Fruit fly (Drosophila melanogaster): ENCODE data around the gene Gr21a.

The Gr21a gene

DNA sequence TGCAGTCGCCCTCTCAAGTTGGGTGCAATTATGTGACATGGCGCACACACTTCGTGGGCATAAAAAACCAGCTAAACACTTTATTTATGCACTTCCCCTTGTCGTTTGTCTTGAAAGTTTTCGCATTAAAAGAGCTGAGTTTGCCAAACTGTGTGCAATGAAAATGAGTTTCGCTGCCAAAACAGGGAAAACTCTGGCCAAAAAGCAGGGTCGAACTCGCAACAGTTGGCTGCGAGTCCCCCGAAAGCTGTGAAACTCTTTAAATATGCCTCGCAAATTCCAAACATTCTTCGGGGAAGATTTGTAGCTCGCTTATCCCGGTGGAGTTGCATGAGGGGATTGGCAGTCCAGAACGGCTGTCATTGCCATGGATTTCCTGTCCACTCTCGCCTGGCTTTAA lies at the start of gene Gr21a:
Gene Gr21a, plus strand, starts transcription at position 301 of the 400 bp plus-strand sequence.
- no peak for TF ChIP-seq CG17801 (GFP tag; optimal IDR thresholded peaks at IDR 0.05; ENCODE audit: partially characterized antibody)

- no peak for TF ChIP-seq CG17801 (GFP tag; optimal IDR thresholded peaks at IDR 0.05; ENCODE audit: partially characterized antibody)
Measured at dm6 chr2L:732105-732504, 48.2 kb upstream of the Gr21a start.

DNA sequence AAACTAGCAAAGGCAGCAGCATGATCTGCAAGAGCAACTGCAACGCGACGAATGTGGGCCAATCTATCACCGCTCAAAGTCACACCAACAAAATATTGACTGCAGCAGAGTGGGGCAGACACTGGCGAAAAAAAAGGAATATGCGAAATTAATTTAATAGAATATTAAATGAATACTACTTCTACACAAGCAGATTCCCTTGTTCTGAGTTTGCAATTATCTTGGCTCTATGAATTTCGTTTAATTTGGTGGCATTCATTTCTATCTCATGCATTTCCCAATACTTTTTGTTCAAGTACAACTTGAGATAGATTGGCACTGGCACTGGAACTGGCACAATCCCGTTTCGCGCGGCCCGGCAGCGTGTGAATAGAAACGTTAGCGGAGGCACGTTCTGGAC lies 46.2 kb upstream of the Gr21a start:
- no peak for TF ChIP-seq CG17801 (GFP tag; optimal IDR thresholded peaks at IDR 0.05; ENCODE audit: partially characterized antibody)

dm6 chr2L:735772-736171 lies 44.5 kb upstream of the Gr21a start:
- TF ChIP-seq CG17801 (GFP tag; optimal IDR thresholded peaks at IDR 0.05; ENCODE audit: partially characterized antibody): no peak

DNA sequence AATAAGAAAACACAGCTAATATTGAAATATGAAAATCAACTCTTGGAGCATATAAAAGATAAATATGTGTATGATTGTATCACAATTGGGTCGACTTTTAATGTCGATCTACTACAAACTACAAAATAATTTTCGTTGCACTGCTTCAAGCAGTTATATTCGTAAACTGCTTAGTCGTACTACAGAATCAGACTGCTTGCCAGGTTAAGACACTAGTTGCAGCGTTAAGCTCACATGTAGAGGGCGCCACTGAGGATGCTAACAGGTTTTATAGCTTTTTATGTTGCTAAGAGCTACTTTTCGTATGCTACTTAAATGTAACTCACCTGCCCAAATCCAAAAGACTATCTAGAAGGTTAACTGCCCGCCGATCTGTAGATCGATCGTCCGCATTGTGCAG lies 40.3 kb upstream of the Gr21a start:
- no peak for TF ChIP-seq CG17801 (GFP tag; optimal IDR thresholded peaks at IDR 0.05; ENCODE audit: partially characterized antibody)

dm6 chr2L:744295-744694 lies 36.0 kb upstream of the Gr21a start, which contains the start of gene Eaat2:
Gene Eaat2, minus strand, starts transcription at chr2L:744395.
- no peak for TF ChIP-seq CG17801 (GFP tag; optimal IDR thresholded peaks at IDR 0.05; ENCODE audit: partially characterized antibody)

DNA sequence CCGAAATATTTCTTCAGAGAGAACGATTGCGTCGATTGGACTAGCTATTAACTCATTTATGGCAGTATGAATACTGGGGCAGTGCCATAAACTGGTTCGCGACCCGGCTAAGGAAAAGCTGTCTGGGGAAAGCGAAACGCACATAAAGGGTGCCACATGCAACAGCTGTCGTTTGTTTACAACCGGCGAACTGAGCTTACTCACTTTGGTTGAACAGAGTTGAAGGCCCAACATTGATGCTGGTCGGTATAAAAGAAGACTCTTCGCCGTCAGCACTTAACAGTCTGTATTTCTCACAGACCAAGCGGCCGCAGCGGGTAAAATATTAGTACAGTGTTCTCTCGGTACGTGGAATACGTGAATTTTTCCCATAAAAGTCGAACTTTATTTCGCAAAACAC lies 34.5 kb upstream of the Gr21a start:
- no peak for TF ChIP-seq CG17801 (GFP tag; optimal IDR thresholded peaks at IDR 0.05; ENCODE audit: partially characterized antibody)

DNA sequence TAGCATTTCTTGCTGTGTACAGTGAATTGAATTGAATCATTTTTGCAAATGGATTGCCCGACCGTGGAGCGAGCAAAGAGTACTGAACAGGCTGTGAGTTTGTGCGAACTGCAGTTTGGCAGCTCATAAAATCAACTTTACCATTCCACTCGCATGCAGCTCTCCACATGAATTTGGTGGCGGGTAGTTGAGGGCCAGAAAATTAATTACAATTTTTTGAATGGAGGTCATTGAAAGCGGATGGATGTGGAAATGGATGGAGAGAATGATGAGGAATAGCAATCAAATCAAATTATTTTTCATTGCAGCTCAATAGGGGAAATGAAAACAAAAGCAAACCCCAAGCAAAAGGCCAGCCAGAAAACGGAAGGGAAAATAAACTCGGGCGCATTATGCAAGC lies 30.6 kb upstream of the Gr21a start, which contains the start of gene GABA-B-R3:
Gene GABA-B-R3, plus strand, starts transcription at position 301 of the 400 bp plus-strand sequence.
- no peak for TF ChIP-seq CG17801 (GFP tag; optimal IDR thresholded peaks at IDR 0.05; ENCODE audit: partially characterized antibody)

- TF ChIP-seq CG17801 (GFP tag; optimal IDR thresholded peaks at IDR 0.05; ENCODE audit: partially characterized antibody): no peak
Measured at dm6 chr2L:750299-750698, 30.0 kb upstream of the Gr21a start.

DNA sequence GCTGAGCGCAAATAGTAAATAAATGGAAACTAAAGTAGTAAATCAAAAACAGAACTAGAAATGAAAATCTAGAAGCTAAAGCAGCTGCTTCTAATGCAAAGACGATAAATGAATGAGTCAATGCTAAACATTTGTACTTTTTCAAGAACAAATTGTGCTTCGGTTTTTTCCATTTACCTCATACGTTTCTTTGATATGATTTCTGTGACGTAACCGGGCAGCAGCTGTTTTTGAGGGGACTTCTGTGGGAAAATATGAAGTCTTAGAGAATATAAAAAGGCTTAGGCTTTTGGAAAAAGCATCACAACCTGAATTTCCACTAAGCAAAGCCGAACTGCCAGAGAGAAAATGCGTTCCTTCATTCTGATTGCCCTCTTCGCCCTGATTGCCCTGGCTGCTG lies 7.0 kb upstream of the Gr21a start, which contains the start of gene CG12506:
Gene CG12506, plus strand, starts transcription at position 301 of the 400 bp plus-strand sequence.
- no peak for TF ChIP-seq CG17801 (GFP tag; optimal IDR thresholded peaks at IDR 0.05; ENCODE audit: partially characterized antibody)

dm6 chr2L:776236-776635 lies 4.0 kb upstream of the Gr21a start, which contains the start of gene CG13946:
Gene CG13946, plus strand, starts transcription at chr2L:776536.
- no peak for TF ChIP-seq CG17801 (GFP tag; optimal IDR thresholded peaks at IDR 0.05; ENCODE audit: partially characterized antibody)

- no peak for TF ChIP-seq CG17801 (GFP tag; optimal IDR thresholded peaks at IDR 0.05; ENCODE audit: partially characterized antibody)
Measured at dm6 chr2L:779123-779584, 1.1 kb upstream of the Gr21a start, which contains the start of gene CG13947. Gene CG13947, plus strand, starts transcription at chr2L:779173.

DNA sequence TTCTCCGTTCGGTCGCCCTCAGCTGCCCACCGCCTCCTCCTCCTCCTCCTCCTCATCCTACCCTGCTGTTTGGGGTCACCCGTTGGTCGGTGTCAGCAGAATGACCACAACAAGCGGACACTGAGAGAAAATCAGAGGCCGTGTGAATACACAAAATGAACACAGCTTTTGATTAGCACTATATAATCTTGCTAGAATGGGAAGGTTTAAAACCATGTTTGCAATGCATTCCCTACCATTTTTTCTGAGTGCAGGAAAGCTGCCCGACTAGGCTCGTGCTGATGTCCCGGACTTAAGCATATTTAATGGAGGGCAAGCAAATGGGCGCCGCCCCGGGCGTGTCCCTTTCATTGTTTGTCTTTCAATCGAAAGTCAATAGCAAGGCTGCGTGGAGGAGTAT lies 569 bp downstream of the Gr21a start:
- no peak for TF ChIP-seq CG17801 (GFP tag; optimal IDR thresholded peaks at IDR 0.05; ENCODE audit: partially characterized antibody)

- TF ChIP-seq CG17801 (GFP tag; optimal IDR thresholded peaks at IDR 0.05; ENCODE audit: partially characterized antibody): no peak
Measured at dm6 chr2L:784036-784435, 3.8 kb downstream of the Gr21a start, which contains the start of gene CG3544. Gene CG3544, plus strand, starts transcription at chr2L:784336.

dm6 chr2L:789966-790365 lies 9.7 kb downstream of the Gr21a start:
- TF ChIP-seq CG17801 (GFP tag; optimal IDR thresholded peaks at IDR 0.05; ENCODE audit: partially characterized antibody): no peak

DNA sequence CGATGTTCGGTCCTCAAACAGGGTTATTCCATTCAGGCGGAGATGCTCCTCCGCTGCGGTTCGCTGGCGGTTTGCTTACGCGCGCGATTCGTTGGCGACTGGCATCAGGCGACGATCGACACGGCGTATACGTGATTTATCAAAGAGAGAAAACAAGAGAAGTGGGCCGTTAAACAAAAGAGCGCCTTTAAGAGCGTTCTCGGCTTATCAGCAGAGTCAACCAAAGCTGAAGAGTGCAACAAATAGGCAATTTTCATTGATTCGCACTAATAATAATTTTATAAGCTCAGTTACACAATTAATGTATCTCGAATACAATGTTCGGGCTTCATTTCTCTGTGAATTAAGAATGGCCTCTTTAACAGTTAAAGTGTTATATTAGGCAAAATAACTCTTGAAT lies 10.4 kb downstream of the Gr21a start, which contains the start of gene Pkg21D:
Gene Pkg21D, minus strand, starts transcription at position 101 of the 400 bp plus-strand sequence.
- TF ChIP-seq CG17801 (GFP tag; optimal IDR thresholded peaks at IDR 0.05; ENCODE audit: partially characterized antibody): no peak

DNA sequence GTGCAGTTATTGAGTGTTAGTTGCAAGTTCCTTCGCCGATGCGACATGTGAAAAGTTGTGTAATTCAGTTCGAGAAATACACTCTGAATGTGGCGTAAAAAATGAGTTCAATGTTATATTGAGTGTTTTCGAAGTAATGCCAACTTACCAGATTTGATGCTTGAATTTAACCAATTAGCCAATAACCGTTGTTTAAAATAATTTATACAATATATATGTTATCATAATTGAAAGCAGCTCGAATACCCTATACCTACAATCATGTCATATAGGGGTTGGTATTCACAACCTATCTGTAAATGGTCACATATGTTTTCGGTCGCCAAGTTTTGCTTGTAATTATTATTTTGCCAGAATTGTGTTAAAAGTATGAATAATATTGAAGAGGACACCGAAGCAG lies 30.0 kb downstream of the Gr21a start, which contains the start of gene Nnf1b:
Gene Nnf1b, plus strand, starts transcription at position 301 of the 400 bp plus-strand sequence.
- no peak for TF ChIP-seq CG17801 (GFP tag; optimal IDR thresholded peaks at IDR 0.05; ENCODE audit: partially characterized antibody)

All from ovary, adult (tissue).